Worm (Caenorhabditis elegans): ENCODE measurements around the gene T05A7.13.
"Not testable (repeated sequence)": the region's sequence is repeated elsewhere in the genome, so short reads cannot be mapped to it uniquely, and the experiment has no call there.

T05A7.13 gene

DNA sequence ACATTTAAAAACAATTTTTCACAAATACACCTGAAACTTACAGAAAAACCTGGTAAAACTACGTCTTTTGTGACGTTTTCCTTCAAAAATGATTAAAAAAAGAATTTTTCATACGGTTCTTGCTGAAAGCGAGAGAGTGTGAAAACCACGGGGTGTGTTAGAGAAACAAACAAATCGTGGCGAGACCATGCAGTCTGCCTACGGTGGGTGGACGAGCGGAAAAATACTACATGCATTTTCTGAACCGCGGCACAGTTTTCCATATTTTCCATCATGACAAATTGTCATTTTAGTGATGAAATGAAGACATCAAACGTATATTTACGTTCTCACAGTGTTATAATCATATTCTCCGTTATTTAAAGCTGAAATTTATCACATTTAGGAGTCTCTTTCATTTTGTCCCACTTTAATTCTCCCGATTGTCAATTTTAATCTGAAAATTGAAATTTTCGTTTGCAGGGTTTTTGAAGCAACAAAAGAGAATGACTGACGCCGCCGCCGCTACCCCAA, 45.2 kb upstream of the T05A7.13 start, which contains the start of the genes F10G7.9 and tsn-1 (continued):
- TF ChIP-seq sma-9 (GFP tag; optimal IDR thresholded peaks at IDR 0.05) (peak; percentile 22), sma-9 (tag; optimal IDR thresholded peaks at IDR 0.05) (no peak), nhr-129 (tag; optimal IDR thresholded peaks at IDR 0.05) (peak; percentile 29), gmeb-1 (tag; optimal IDR thresholded peaks at IDR 0.05) (peak; percentile 69), elt-3 (tag; optimal IDR thresholded peaks at IDR 0.05) (no peak), mbf-1 (tag; optimal IDR thresholded peaks at IDR 0.05) (no peak), ztf-4 (tag; optimal IDR thresholded peaks at IDR 0.05) (no peak)

DNA sequence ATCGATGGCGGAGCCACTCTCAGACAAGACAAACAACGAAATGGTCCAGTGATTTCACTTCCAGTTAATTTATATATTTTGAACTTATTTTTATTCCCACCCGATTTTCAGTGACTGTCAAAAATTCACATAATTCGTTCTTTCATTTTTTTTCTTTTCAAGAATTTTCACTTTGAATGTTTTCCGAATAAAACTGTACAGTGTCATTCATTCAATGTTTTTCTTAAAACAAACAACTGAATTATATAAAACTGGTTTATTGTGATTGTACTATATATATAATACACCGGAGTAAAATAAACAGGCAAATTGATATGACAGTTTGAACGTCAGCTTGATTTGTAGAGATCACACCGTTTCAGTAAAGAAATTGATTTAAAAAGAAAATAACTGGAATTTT, 41.8 kb upstream of the T05A7.13 start:
- TF ChIP-seq lin-13 (GFP tag; optimal IDR thresholded peaks at IDR 0.05) (no peak), nhr-23 (tag; optimal IDR thresholded peaks at IDR 0.05) (no peak), mbf-1 (tag; optimal IDR thresholded peaks at IDR 0.05) (no peak), dmd-4 (tag; optimal IDR thresholded peaks at IDR 0.05) (no peak)

DNA sequence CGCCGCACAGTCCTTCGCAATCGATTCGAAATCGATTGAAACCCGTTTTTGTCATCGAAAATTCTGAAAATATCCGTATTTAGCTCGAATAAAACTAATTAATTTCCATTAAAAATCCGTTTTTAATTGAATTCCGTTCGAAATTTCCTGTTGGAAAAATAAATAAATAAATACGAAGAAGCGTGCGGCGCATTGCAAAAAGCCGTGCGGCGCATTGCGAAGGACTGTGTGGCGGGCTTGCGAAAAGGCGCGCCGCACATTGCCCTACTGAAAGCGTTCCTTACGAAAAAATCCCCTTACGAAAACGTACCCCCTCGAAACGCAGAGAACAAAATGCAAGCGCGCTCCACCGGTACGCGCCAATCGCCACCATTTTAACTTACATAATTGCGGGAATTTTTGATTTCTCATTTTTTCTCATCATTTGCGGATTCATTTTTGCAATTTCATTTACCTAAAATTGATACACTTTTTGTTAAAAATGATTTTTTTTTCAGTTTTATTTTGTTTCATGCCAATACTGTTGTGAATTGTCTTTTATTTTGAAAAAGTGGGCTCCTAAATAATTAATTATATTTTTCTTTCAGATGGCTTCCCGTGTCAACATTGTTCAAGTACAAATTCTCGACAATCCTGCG, 40.4 kb upstream of the T05A7.13 start, which contains the start of gene unc-85:
TSS of gene unc-85 (plus strand) at position 588 of the 638 bp plus-strand sequence.
- TF ChIP-seq C34F6.9 (tag; optimal IDR thresholded peaks at IDR 0.05), result peak; percentile 62
- TF ChIP-seq sma-3 (GFP tag; optimal IDR thresholded peaks at IDR 0.05), result peak; percentile 78
- peak; percentile 22 for TF ChIP-seq sma-9 (GFP tag; optimal IDR thresholded peaks at IDR 0.05)
- TF ChIP-seq sma-9 (tag; optimal IDR thresholded peaks at IDR 0.05), result not testable (repeated sequence)
- peak; percentile 23 for TF ChIP-seq lin-11 (tag; optimal IDR thresholded peaks at IDR 0.05)
- TF ChIP-seq nhr-129 (tag; optimal IDR thresholded peaks at IDR 0.05), result peak; percentile 71
- peak; percentile 69 for TF ChIP-seq nhr-25 (tag; optimal IDR thresholded peaks at IDR 0.05)
- TF ChIP-seq F13H6.1 (tag; optimal IDR thresholded peaks at IDR 0.05), result peak; percentile 80
- TF ChIP-seq nhr-21 (tag; optimal IDR thresholded peaks at IDR 0.05), result peak; percentile 17
- peak; percentile 66 to 89 for TF ChIP-seq lsy-2 (tag; optimal IDR thresholded peaks at IDR 0.05)
- peak; percentile 58 for TF ChIP-seq gmeb-1 (tag; optimal IDR thresholded peaks at IDR 0.05)
- peak; percentile 73 for TF ChIP-seq crh-2 (tag; optimal IDR thresholded peaks at IDR 0.05)
- TF ChIP-seq mdl-1 (tag; optimal IDR thresholded peaks at IDR 0.05), result peak in 1 of 2 experiments; percentile 44
- peak; percentile 69 for TF ChIP-seq unc-55 (GFP tag; optimal IDR thresholded peaks at IDR 0.05)
- peak; percentile 65 for TF ChIP-seq lin-13 (GFP tag; optimal IDR thresholded peaks at IDR 0.05)
- TF ChIP-seq nhr-6 (tag; optimal IDR thresholded peaks at IDR 0.05), result peak; percentile 22

- TF ChIP-seq unc-55 (GFP tag; optimal IDR thresholded peaks at IDR 0.05), result peak; percentile 95
- no peak for TF ChIP-seq nhr-77 (tag; optimal IDR thresholded peaks at IDR 0.05)
- peak; percentile 98 to 99 for TF ChIP-seq lsy-2 (tag; optimal IDR thresholded peaks at IDR 0.05)
- TF ChIP-seq aly-2 (tag; optimal IDR thresholded peaks at IDR 0.05), result no peak
- peak; percentile 67 for TF ChIP-seq nhr-25 (tag; optimal IDR thresholded peaks at IDR 0.05)
- TF ChIP-seq elt-1 (tag; optimal IDR thresholded peaks at IDR 0.05), result no peak
- TF ChIP-seq zag-1 (tag; optimal IDR thresholded peaks at IDR 0.05), result no peak
- TF ChIP-seq nhr-237 (tag; optimal IDR thresholded peaks at IDR 0.05), result no peak
- peak; percentile 25 for TF ChIP-seq F13H6.1 (tag; optimal IDR thresholded peaks at IDR 0.05)
- TF ChIP-seq nhr-21 (tag; optimal IDR thresholded peaks at IDR 0.05), result peak; percentile 70
- TF ChIP-seq ama-1 (optimal IDR thresholded peaks at IDR 0.05), result no peak
- TF ChIP-seq ztf-11 (tag; optimal IDR thresholded peaks at IDR 0.05), result no peak
- TF ChIP-seq mab-5 (tag; optimal IDR thresholded peaks at IDR 0.05), result peak; percentile 55
- no peak for TF ChIP-seq ceh-16 (tag; optimal IDR thresholded peaks at IDR 0.05)
- no peak for TF ChIP-seq ceh-82 (tag; optimal IDR thresholded peaks at IDR 0.05)
- peak; percentile 53 for TF ChIP-seq lin-11 (tag; optimal IDR thresholded peaks at IDR 0.05)
- no peak for TF ChIP-seq elt-3 (tag; optimal IDR thresholded peaks at IDR 0.05)
- no peak for TF ChIP-seq mdl-1 (tag; optimal IDR thresholded peaks at IDR 0.05)
- TF ChIP-seq blmp-1 (tag; optimal IDR thresholded peaks at IDR 0.05; ENCODE audit: insufficient read depth), result peak; percentile 38
- peak; percentile 33 for TF ChIP-seq egl-27 (tag; optimal IDR thresholded peaks at IDR 0.05)
- TF ChIP-seq nhr-6 (tag; optimal IDR thresholded peaks at IDR 0.05), result no peak
- TF ChIP-seq fos-1 (tag; optimal IDR thresholded peaks at IDR 0.05), result peak; percentile 43
- peak; percentile 47 for TF ChIP-seq snpc-4 (tag; optimal IDR thresholded peaks at IDR 0.05)
- TF ChIP-seq C34F6.9 (tag; optimal IDR thresholded peaks at IDR 0.05), result peak; percentile 85
- no peak for TF ChIP-seq lin-39 (tag; optimal IDR thresholded peaks at IDR 0.05)
- TF ChIP-seq lin-13 (GFP tag; optimal IDR thresholded peaks at IDR 0.05), result peak; percentile 79
- TF ChIP-seq nhr-10 (tag; optimal IDR thresholded peaks at IDR 0.05), result no peak
- no peak for TF ChIP-seq peb-1 (tag; optimal IDR thresholded peaks at IDR 0.05)
- TF ChIP-seq alr-1 (tag; optimal IDR thresholded peaks at IDR 0.05), result no peak
- peak; percentile 20 for TF ChIP-seq R02D3.7 (tag; optimal IDR thresholded peaks at IDR 0.05)
- TF ChIP-seq Y55F3AM.14 (GFP tag; optimal IDR thresholded peaks at IDR 0.05), result no peak
- TF ChIP-seq ZK546.5 (tag; optimal IDR thresholded peaks at IDR 0.05), result peak; percentile 48
- TF ChIP-seq crh-2 (tag; optimal IDR thresholded peaks at IDR 0.05), result peak; percentile 84
- peak; percentile 81 for TF ChIP-seq nhr-129 (tag; optimal IDR thresholded peaks at IDR 0.05)
- TF ChIP-seq nhr-23 (tag; optimal IDR thresholded peaks at IDR 0.05), result no peak
- no peak for TF ChIP-seq ztf-1 (GFP tag; conservative IDR thresholded peaks at IDR 0.05)
- TF ChIP-seq sma-9 (GFP tag; optimal IDR thresholded peaks at IDR 0.05), result peak; percentile 71
- TF ChIP-seq sma-9 (tag; optimal IDR thresholded peaks at IDR 0.05), result no peak
- TF ChIP-seq gmeb-1 (tag; optimal IDR thresholded peaks at IDR 0.05), result peak; percentile 91
- TF ChIP-seq ztf-4 (tag; optimal IDR thresholded peaks at IDR 0.05), result no peak
Measured at ce11 chrII:4698266-4698771, 37.1 kb upstream of the T05A7.13 start, which contains the start of the genes rpn-5 and scc-1. Gene rpn-5 (minus strand): TSS chrII:4698427. Gene scc-1 (plus strand): TSS chrII:4698721.

Data from whole organism, L2 larva.